Worm (Caenorhabditis elegans) whole organism, dauer: ENCODE measurements around the gene clec-242.

ENCODE experiments used
- unc-62 ChIP-seq: sonication (generic microtip); optimal IDR thresholded peaks from 2 replicates; lab custom pipeline; 2017; ENCODE audit warnings: missing biosample characterization, missing genetic modification reagents, missing genetic modification characterization

Gene clec-242

DNA sequence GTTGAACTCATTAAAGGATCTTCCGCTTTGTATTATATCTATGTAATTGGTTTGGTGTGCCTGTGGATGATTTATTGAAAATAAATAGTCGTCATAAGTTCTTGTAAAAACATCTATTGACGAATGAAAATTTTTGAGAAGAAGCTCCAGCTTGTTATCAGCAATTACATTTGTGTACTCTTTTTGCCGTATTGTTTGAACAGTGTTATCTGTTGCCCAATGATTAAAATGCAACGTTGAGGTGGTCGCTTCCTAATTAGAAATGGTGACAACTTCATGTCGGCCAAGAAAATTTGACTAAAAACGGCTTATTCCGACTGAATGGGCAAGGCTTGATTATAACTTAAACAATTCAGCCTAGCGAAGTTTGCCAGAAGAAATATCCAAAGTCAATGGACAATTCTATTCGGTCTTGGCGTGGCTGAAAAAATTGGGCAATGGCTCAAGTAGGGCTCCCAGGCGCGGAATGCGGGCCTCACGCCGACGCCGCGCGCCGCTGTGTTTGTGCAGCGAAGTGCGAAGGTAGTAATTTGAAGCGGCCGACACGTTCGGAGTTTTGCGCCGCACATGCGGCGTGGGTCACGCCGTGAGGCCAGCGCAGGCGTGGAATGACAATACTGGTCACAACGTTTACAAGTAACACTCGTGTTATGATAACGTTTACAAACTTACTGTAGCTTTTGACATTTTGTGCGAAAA, 4.6 kb downstream of the clec-242 start:
- no peak for TF ChIP-seq unc-62 (GFP tag; lab: Kevin White, UChicago)

- no peak for TF ChIP-seq unc-62 (GFP tag; lab: Kevin White, UChicago)
These were observed 6.5 kb downstream of the clec-242 start, which contains the start of gene T19C9.8 for ce11 chrV:17238799-17239198. TSS of gene T19C9.8 (plus strand) at chrV:17239097.

DNA sequence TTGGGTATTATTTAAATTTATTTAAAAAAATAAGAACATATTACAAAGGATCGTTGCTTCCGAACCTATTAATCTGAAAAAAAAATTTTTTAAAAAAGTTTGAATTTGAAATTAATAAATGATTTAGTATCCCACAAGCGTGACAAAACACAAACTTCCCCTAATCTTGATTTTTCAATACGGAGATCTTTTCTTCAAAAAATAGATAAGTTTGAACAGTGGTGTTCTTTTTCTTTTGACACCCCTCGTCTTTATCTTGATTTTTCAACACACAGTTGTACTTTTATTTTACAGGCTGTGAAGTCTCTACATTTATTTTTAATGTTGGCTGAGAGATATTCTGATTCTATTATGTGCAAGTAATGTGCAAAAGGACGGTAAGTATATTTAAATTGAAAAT, 9.0 kb downstream of the clec-242 start, which contains the start of gene T19C9.10:
TSS of gene T19C9.10 (plus strand) at position 248 of the 400 bp plus-strand sequence.
- TF ChIP-seq unc-62 (GFP tag; lab: Kevin White, UChicago) = no peak

DNA sequence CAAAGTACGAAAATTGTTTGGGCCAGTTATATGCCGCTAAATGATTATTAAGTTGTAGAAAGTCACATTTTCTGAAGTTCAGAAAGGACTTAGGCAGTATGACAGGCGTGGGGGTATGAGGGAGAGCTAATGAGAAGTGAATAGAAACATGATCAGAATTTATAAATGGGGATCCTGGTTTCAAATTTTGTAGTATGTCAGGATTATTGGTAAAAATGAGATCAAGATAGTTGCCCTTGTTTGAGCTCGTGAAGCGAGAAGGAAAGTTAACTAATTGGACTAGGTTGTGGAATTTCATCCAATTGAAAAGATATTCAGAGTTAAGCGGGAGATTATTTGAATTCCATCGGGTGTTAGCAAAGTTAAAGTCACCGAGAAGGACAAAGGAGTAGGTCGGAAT, 12.9 kb downstream of the clec-242 start:
- no peak for TF ChIP-seq unc-62 (GFP tag; lab: Kevin White, UChicago)

ce11 chrV:17226119-17226518, 19.2 kb downstream of the clec-242 start, which contains the start of gene srh-112:
TSS of gene srh-112 (minus strand) at chrV:17226219.
- no peak for TF ChIP-seq unc-62 (GFP tag; lab: Kevin White, UChicago)

- no peak for TF ChIP-seq unc-62 (GFP tag; lab: Kevin White, UChicago)
These were observed 19.9 kb downstream of the clec-242 start, which contains the start of gene scl-25 for ce11 chrV:17225389-17225788. TSS of gene scl-25 (plus strand) at chrV:17225689.

ce11 chrV:17223305-17223704, 22.0 kb downstream of the clec-242 start, which contains the start of gene srh-252:
TSS of gene srh-252 (minus strand) at chrV:17223405.
- TF ChIP-seq unc-62 (GFP tag; lab: Kevin White, UChicago) = no peak

DNA sequence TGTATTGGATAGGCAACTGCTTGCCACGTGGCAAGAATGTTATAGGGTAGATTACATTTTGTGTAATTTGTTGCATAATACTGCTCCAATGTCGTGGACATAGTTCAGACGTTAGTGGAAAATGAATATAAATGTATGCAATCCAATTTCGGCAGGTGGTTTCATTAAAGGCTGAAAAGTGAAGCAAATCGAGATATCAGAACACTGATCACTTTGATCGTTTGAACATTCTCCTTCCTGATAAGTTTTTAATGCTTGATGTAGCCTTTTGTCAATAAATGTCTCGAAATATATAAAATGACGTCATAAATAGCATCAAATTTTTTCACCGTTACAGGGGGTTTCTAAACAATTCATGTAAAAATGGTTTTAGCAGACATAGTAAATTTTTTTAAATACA, 25.0 kb downstream of the clec-242 start, which contains the start of gene srh-109:
TSS of gene srh-109 (minus strand) at position 101 of the 400 bp plus-strand sequence.
- TF ChIP-seq unc-62 (GFP tag; lab: Kevin White, UChicago) = no peak

DNA sequence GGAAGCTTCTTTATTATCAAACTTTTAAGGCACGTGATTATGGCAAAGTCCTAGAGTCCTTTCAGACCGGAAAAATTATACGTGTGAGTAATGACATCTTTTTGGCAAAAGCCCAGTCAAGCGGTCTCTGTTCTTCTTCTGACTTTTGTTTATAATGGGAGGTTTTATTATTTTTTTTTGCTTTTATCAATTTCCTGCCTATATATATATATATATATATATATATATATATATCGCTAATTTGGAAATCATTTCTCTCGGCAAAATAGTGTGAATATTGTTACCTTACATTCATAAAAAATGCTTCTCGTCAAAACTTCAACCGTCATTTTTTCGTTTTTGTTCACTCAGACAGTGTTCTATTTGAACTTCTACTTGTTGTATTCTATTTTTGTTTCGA, 27.6 kb downstream of the clec-242 start, which contains the start of gene srbc-62:
TSS of gene srbc-62 (plus strand) at position 301 of the 400 bp plus-strand sequence.
- no peak for TF ChIP-seq unc-62 (GFP tag; lab: Kevin White, UChicago)

DNA sequence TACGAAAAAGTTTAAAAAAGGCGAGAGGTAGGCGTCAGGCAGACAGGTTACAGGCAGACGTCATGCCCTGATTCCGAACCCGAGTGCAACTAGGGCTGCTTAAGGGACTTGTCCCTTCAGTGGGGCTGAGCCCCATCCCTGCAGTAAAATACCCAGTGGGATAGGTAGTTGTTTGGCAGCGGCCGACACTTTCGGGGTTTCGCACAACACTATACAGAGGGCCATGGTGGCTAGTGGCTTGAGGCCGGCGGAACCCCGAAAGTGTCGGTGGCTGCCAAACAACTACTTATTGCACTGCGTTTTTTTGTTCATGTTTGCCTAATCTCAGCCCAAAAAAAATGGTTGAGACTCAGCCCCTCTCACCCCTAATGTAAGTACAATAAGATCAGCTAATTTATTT, 29.7 kb downstream of the clec-242 start:
- no peak for TF ChIP-seq unc-62 (GFP tag; lab: Kevin White, UChicago)

DNA sequence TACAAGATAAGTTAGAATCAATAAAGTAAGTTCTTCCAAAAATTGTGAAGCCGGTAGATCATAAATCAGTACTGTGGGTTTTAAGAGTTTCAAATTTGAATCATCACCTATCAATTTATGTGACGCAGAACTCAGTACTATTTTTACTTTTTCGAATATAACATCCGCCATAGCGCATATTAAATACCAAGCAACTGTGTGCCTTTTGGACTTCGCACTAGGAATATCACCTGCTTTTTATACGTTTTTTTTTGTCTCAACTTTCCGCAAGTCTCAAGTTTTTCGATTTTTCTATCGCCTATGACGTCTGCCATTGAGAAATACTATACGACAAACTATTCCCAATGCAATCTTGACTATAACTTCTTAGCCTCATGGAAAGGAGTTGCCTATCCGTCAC, 32.6 kb downstream of the clec-242 start, which contains the start of gene srh-113:
TSS of gene srh-113 (plus strand) at position 301 of the 400 bp plus-strand sequence.
- TF ChIP-seq unc-62 (GFP tag; lab: Kevin White, UChicago) = no peak

ce11 chrV:17211989-17212731, 33.1 kb downstream of the clec-242 start, which contains the start of gene srh-236:
TSS of gene srh-236 (minus strand) at chrV:17212039.
- no peak for TF ChIP-seq unc-62 (GFP tag; lab: Kevin White, UChicago)

DNA sequence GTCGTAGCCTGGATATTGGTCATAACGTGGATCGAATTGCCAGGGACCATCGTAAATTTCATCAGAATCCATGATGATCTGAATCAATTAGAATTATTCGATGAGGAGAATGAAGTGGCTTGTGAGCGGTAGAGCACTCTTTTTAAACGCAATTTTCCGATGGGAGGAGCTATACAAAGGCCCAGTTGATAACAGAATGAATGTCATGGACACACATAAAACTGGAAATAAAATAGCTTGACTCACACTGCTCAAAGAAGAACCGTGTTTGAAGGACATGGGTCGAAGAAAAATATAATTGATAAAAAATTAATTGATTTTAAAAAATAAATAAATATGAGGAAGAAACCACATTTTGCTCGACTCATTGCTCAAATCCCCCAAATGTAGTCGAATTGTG, 37.3 kb downstream of the clec-242 start, which contains the start of gene Y68A4A.13:
TSS of gene Y68A4A.13 (minus strand) at position 101 of the 400 bp plus-strand sequence.
- no peak for TF ChIP-seq unc-62 (GFP tag; lab: Kevin White, UChicago)

- TF ChIP-seq unc-62 (GFP tag; lab: Kevin White, UChicago) = no peak
These were observed 38.8 kb downstream of the clec-242 start for ce11 chrV:17206469-17206868.

- no peak for TF ChIP-seq unc-62 (GFP tag; lab: Kevin White, UChicago)
These were observed 43.5 kb downstream of the clec-242 start, which contains the start of gene Y68A4A.10 for ce11 chrV:17201847-17202246. TSS of gene Y68A4A.10 (plus strand) at chrV:17202147.

DNA sequence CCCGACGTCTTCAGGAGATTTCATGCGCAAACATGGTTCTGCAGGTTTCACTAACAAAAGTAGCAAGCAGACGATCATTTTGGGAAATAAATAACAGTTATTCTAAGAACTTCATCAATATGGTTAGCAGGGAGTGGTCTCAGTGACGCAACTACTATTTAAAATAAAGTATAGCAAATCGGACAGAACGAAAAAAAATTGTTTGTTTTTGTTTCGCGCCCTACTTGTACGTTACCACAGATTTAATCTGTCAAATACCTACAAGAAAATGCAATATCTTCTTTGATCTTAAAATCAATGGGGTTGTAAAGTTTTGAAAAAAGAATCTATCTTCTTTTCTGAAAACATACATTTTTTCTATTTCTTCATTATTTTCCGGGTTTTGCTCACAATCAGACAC, 46.4 kb downstream of the clec-242 start, which contains the start of gene srz-96:
TSS of gene srz-96 (plus strand) at position 301 of the 400 bp plus-strand sequence.
- TF ChIP-seq unc-62 (GFP tag; lab: Kevin White, UChicago) = no peak
